Worm (Caenorhabditis elegans) whole organism, early embryonic: ENCODE data around the gene C05A9.2.

ENCODE experiments used
- B0310.2 ChIP-seq: sonication (generic microtip); optimal IDR thresholded peaks from 2 replicates; lab custom pipeline; 2016; ENCODE audit warnings: mild to moderate bottlenecking, missing genetic modification characterization, missing compliant biosample characterization
- F13C5.2 ChIP-seq: sonication (generic microtip); optimal IDR thresholded peaks from 2 replicates; lab custom pipeline; 2017; ENCODE audit warnings: mild to moderate bottlenecking, missing genetic modification characterization, inconsistent platforms, missing compliant biosample characterization
- aly-1 ChIP-seq: sonication (generic microtip); optimal IDR thresholded peaks from 2 replicates; lab custom pipeline; 2016; ENCODE audit warnings: missing genetic modification characterization, missing compliant biosample characterization
- ama-1 ChIP-seq: fragments of 150-350 bp; optimal IDR thresholded peaks from 2 replicates; lab custom pipeline; 2014
- ceh-13 ChIP-seq: fragments of 200-800 bp; sonication (Bioruptor generic); optimal IDR thresholded peaks from 2 replicates; lab custom pipeline; 2018; ENCODE audit warnings: mild to moderate bottlenecking, missing genetic modification characterization, missing compliant biosample characterization
- ceh-36 ChIP-seq: sonication (generic microtip); optimal IDR thresholded peaks from 2 replicates; lab custom pipeline; 2016; ENCODE audit warnings: missing genetic modification characterization, inconsistent platforms, missing compliant biosample characterization
- ets-7 ChIP-seq: sonication (generic microtip); optimal IDR thresholded peaks from 2 replicates; lab custom pipeline; 2016; ENCODE audit warnings: missing genotype, missing genetic modification characterization, missing compliant biosample characterization
- flt-1 ChIP-seq: fragments of 200-800 bp; sonication (Bioruptor generic); IDR thresholded peaks from 2 replicates; pipeline ENCODE4 v1.3.6; 2022; ENCODE audit warnings: missing genetic modification characterization, missing compliant biosample characterization
- hmbx-1 ChIP-seq: sonication (generic microtip); optimal IDR thresholded peaks from 2 replicates; lab custom pipeline; 2016; ENCODE audit warnings: mild to moderate bottlenecking, missing genetic modification characterization, missing compliant biosample characterization
- hmg-4 ChIP-seq: fragments of 200-800 bp; sonication (Bioruptor generic); optimal IDR thresholded peaks from 2 replicates; lab custom pipeline; 2018; ENCODE audit warnings: mild to moderate bottlenecking, missing genetic modification characterization, missing compliant biosample characterization
- hnd-1 ChIP-seq: sonication (generic microtip); optimal IDR thresholded peaks from 2 replicates; lab custom pipeline; 2016; ENCODE audit warnings: missing genetic modification characterization, missing compliant biosample characterization
- pes-1 ChIP-seq: fragments of 200-800 bp; sonication (Bioruptor generic); IDR thresholded peaks from 2 replicates; pipeline ENCODE4 v1.3.6; 2022; ENCODE audit warnings: missing genetic modification reagents, missing genetic modification characterization, missing compliant biosample characterization
- scrt-1 ChIP-seq: fragments of 200-800 bp; sonication (Bioruptor generic); IDR thresholded peaks from 2 replicates; pipeline ENCODE4 v1.3.6; 2022; ENCODE audit warnings: missing genetic modification characterization, missing compliant biosample characterization
- sea-1 ChIP-seq: fragments of 200-800 bp; sonication (Bioruptor generic); conservative IDR thresholded peaks from 2 replicates; pipeline ENCODE4 v1.3.6; 2022; ENCODE audit warnings: missing genetic modification characterization, missing compliant biosample characterization
- tbx-11 ChIP-seq: fragments of 200-800 bp; sonication (Bioruptor generic); IDR thresholded peaks from 2 replicates; pipeline ENCODE4 v1.3.6; 2022; ENCODE audit warnings: missing genetic modification characterization, missing compliant biosample characterization
- tbx-37 ChIP-seq: fragments of 200-800 bp; sonication (Bioruptor generic); conservative IDR thresholded peaks from 2 replicates; pipeline ENCODE4 v1.3.6; 2022; ENCODE audit warnings: missing genetic modification reagents, missing genetic modification characterization, missing compliant biosample characterization
- tra-4 ChIP-seq: sonication (generic microtip); optimal IDR thresholded peaks from 2 replicates; lab custom pipeline; 2017; ENCODE audit warnings: missing genetic modification characterization, missing compliant biosample characterization

The C05A9.2 gene

DNA sequence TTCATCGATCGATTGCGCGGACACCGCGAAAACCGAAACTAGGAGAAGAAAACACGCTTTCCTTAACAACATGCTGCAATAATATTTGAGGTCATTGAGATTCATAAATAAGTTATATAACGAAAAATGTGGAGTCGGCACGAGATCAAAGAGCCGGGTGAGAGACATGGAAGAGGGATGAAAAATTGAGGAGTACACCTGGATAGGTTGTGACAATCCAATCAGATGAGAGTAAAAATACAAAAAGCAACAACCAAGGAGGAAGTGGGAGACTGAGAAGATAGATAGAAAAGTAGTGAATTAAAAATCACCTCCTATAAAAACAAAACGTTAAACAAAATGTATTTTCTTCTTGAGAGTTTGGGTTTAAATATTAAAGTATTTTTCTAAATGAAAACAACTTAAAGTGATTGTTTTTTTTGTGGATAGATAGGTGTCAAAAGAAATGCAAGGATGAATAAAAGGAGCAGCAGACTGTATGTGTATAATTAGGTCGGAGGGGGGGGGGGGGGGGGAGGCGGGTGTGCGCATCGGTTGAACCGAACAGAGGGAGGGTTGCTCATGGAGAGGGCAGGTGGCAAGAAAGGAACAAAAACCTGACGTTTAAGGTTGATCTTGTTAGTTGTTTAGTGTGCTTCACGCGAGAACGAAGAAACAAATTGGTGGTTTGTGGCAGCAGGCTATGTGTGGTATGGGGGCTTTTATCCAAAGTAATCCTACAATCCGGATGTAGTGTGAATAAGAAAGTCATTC lies at the start of gene C05A9.2:
C05A9.2 (minus strand) TSS at position 73 of the 753 bp plus-strand sequence.
- TF ChIP-seq ets-7, result no peak
- TF ChIP-seq hmg-4 (GFP tag; lab: Kevin White, UChicago), result no peak
- TF ChIP-seq F13C5.2 (tag; lab: Kevin White, UChicago), result no peak
- TF ChIP-seq ceh-36, result peak; percentile 19

DNA sequence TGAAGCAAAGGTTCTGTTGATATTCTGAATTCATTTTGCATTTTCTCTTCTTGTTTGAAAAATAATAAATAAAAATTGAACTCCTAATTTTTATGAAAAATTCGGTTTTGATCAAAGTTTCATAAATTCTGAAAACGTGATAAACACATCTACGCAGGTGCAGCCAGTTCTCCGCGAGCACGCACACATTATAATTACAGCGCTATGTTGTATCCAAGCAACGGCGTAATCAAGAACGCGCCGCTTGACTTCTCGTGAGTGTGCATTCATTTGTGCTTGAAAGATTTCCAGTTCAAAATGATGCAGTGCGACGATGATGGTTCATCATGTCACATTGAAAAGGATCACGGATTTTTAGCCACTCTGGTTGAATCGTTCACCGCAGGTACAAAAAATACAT lies 47.4 kb upstream of the C05A9.2 start, which contains the start of gene F47B10.3:
F47B10.3 (plus strand) TSS at position 301 of the 400 bp plus-strand sequence.
- TF ChIP-seq hmbx-1 (tag; lab: Kevin White, UChicago) (no peak), B0310.2 (no peak), sea-1 (no peak), F13C5.2 (tag; lab: Kevin White, UChicago) (no peak), ama-1 (lab: Kevin White, UChicago) (no peak), aly-1 (no peak), flt-1 (no peak), pes-1 (GFP tag; lab: Robert Waterston, UW) (no peak), hmg-4 (GFP tag; lab: Kevin White, UChicago) (no peak), tbx-11 (GFP tag; lab: Robert Waterston, UW) (no peak), tra-4 (tag; lab: Kevin White, UChicago) (no peak), scrt-1 (GFP tag; lab: Robert Waterston, UW) (no peak), ceh-13 (GFP tag; lab: Kevin White, UChicago) (no peak), ceh-36 (no peak), hnd-1 (no peak)

DNA sequence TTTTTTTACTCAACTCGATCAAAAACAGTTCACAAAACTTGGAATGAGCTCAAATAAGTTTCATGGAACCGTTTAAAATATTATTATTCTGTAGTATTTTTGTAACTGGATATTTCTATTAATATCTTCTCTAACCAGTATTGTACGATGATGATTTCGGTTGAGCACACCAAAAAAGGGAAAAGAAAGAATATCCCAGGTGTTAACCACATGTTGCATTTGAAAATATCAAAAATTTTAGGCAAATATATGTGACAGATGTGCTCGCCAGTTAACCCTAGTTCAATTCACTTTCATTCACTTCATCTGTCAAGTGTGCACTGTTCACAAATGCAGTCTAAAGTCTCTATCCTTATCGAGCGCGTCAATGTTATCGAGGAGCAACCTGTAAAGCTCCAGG lies 46.5 kb upstream of the C05A9.2 start, which contains the start of gene F47B10.4:
F47B10.4 (plus strand) TSS at position 301 of the 400 bp plus-strand sequence.
- TF ChIP-seq tra-4 (tag; lab: Kevin White, UChicago) (no peak), flt-1 (no peak), ama-1 (lab: Kevin White, UChicago) (no peak), tbx-11 (GFP tag; lab: Robert Waterston, UW) (no peak), scrt-1 (GFP tag; lab: Robert Waterston, UW) (no peak), ceh-13 (GFP tag; lab: Kevin White, UChicago) (no peak), B0310.2 (no peak), pes-1 (GFP tag; lab: Robert Waterston, UW) (no peak)

DNA sequence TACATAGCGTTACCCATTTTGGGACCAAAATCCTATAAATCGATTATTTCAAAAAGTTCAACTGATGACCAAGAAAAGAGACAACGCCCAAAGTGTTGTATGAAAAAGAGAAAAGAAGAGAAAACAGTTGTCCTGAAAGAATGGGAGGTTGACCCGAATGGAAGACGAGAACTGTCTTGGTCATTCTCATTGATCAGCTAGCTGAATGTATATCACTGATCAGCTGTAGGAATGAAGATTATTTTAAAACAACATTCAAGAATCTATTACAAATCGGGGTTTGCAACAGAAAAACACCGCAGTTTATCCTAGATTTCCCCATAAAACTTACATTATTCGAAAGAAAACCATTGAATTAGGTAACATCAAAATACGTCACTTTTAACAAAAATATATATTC lies 46.0 kb upstream of the C05A9.2 start, which contains the start of gene F47B10.5:
F47B10.5 (minus strand) TSS at position 101 of the 400 bp plus-strand sequence.
- TF ChIP-seq ama-1 (lab: Kevin White, UChicago), result no peak
- no peak for TF ChIP-seq ets-7
- TF ChIP-seq sea-1, result no peak
- TF ChIP-seq tbx-11 (GFP tag; lab: Robert Waterston, UW), result no peak
- TF ChIP-seq pes-1 (GFP tag; lab: Robert Waterston, UW), result no peak
- TF ChIP-seq tbx-37 (GFP tag; lab: Robert Waterston, UW), result no peak
- TF ChIP-seq F13C5.2 (tag; lab: Kevin White, UChicago), result no peak
- TF ChIP-seq hmg-4 (GFP tag; lab: Kevin White, UChicago), result no peak

DNA sequence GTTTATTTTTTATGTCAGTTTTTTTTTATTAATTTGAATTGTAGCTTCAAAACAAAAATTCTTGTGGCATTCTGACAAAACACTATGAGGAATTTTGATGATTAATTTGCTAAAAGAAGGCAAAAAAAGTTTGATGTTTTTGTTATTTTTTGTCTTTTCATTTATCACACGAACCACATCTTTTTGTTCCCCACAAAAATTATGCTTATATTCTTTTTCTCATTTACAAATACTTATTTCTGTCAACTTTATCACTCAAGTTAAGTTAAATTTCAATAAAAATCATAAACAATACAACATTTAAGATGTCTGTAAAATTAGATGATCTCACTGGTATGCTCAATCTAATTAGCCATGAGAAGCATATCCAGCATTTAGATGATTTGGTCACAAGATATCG lies 43.7 kb upstream of the C05A9.2 start, which contains the start of gene F47B10.6:
F47B10.6 (plus strand) TSS at position 301 of the 400 bp plus-strand sequence.
- TF ChIP-seq aly-1 (no peak), B0310.2 (no peak), hnd-1 (no peak), flt-1 (no peak), tra-4 (tag; lab: Kevin White, UChicago) (no peak), pes-1 (GFP tag; lab: Robert Waterston, UW) (no peak), F13C5.2 (tag; lab: Kevin White, UChicago) (no peak), ama-1 (lab: Kevin White, UChicago) (no peak)

DNA sequence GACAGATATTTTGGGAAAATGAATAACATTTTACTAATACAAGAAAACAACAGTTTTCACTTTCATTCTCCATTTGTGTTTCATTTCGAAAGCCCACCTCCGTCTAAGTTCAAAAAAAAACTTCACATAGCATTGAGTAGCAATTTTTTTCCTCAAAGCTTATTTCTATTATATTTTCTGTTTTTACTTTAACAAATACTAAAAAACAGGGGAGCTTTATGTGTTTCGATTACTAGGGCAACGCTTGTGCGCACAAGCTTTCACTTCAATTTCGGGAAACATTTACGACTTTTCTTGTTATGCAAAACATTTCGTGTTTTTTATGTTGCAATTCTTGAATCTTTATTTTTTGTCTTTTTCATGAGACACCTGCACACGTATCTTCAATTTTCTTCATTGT lies 41.4 kb upstream of the C05A9.2 start, which contains the start of gene T21E8.5:
T21E8.5 (plus strand) TSS at position 301 of the 400 bp plus-strand sequence.
- TF ChIP-seq scrt-1 (GFP tag; lab: Robert Waterston, UW), result no peak
- no peak for TF ChIP-seq ceh-36
- TF ChIP-seq hmg-4 (GFP tag; lab: Kevin White, UChicago), result no peak
- TF ChIP-seq flt-1, result no peak
- TF ChIP-seq aly-1, result no peak

DNA sequence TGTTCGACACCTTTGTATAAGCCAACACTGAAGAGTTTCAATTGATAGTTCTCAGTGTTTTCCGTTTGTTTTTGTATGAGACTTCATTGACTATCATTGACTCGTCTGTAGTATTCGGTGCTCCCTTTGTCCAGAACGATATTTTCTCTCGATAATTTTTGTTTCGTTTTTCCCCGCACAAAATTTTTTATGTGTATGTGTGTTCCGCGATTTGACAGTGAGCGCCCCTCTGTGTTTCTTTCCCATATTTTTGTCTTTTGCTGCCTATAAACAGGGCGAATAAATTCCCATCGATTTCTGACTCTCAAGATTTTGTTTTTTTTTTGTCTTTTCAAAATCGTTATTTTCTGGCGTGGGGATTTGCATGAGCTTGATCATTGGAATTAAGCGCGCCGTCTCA lies 38.7 kb upstream of the C05A9.2 start, which contains the start of gene T21E8.7:
T21E8.7 (plus strand) TSS at position 301 of the 400 bp plus-strand sequence.
- TF ChIP-seq ama-1 (lab: Kevin White, UChicago), result no peak
- no peak for TF ChIP-seq hmg-4 (GFP tag; lab: Kevin White, UChicago)
- no peak for TF ChIP-seq flt-1
- no peak for TF ChIP-seq scrt-1 (GFP tag; lab: Robert Waterston, UW)
- TF ChIP-seq ets-7, result no peak

DNA sequence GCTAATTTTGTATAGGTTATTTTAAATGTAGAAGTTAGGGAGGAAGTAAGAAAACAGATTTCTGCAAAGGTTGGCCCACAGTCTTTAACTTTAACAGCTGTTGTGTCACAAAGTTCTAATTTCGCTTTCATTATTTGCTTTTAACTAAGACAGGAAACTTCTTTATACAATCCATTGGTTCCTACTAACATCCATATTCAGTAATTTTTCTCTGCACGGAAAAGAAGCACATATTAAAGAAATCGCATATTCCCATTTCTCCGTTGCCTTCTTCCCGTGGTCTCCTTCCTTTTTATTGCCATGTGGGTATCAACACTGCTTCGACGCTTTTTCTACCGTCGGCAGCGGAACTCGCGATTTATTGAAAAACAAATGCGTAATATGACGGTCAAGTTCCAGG lies 37.5 kb upstream of the C05A9.2 start, which contains the start of gene T21E8.6:
T21E8.6 (plus strand) TSS at position 301 of the 400 bp plus-strand sequence.
- TF ChIP-seq tbx-37 (GFP tag; lab: Robert Waterston, UW), result no peak
- TF ChIP-seq scrt-1 (GFP tag; lab: Robert Waterston, UW), result no peak
- no peak for TF ChIP-seq sea-1
- TF ChIP-seq pes-1 (GFP tag; lab: Robert Waterston, UW), result no peak
- TF ChIP-seq ama-1 (lab: Kevin White, UChicago), result no peak
- TF ChIP-seq ceh-36, result no peak
- no peak for TF ChIP-seq F13C5.2 (tag; lab: Kevin White, UChicago)
- no peak for TF ChIP-seq hnd-1
- TF ChIP-seq hmbx-1 (tag; lab: Kevin White, UChicago), result no peak
- TF ChIP-seq aly-1, result no peak
- no peak for TF ChIP-seq ets-7
- TF ChIP-seq ceh-13 (GFP tag; lab: Kevin White, UChicago), result no peak
- no peak for TF ChIP-seq tbx-11 (GFP tag; lab: Robert Waterston, UW)
- no peak for TF ChIP-seq tra-4 (tag; lab: Kevin White, UChicago)
- no peak for TF ChIP-seq B0310.2
- TF ChIP-seq hmg-4 (GFP tag; lab: Kevin White, UChicago), result no peak
